Fruit fly (Drosophila melanogaster): ENCODE data around the gene wit.

The wit gene

DNA sequence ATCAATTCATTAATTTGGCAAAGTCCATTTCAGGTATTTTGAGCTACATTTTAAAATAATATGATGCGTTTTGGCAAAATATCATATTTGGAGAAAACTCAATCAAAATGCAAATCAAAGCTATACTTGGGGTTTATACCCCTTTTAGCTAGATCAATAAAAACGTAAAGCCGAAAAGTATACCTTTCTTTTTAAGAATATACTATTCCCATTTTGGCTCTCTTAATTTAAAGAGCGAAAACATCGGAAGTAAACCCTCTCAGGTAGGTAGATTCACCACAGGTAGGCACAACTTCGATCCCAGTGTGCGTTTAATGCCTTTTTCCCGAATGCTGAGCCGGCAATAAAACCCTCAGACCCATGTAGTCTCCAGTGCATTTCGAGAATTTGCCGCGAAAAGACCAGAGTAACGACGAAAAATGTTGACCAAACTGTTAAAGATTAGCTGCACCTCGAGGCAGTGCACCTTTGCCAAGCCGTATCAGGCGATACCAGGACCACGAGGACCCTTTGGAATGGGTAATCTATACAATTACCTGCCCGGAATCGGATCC lies 9.5 kb downstream of the wit start, which contains the start of gene dib:
Gene dib (plus strand): TSS at position 372 of the 554 bp plus-strand sequence.
- TF ChIP-seq Pif1B (GFP tag; optimal IDR thresholded peaks at IDR 0.05) (no peak), CG8301 (tag; optimal IDR thresholded peaks at IDR 0.05) (no peak), Ets98B (GFP tag; IDR thresholded peaks at IDR 0.05) (no peak), rn (GFP tag; IDR thresholded peaks at IDR 0.05) (no peak)

DNA sequence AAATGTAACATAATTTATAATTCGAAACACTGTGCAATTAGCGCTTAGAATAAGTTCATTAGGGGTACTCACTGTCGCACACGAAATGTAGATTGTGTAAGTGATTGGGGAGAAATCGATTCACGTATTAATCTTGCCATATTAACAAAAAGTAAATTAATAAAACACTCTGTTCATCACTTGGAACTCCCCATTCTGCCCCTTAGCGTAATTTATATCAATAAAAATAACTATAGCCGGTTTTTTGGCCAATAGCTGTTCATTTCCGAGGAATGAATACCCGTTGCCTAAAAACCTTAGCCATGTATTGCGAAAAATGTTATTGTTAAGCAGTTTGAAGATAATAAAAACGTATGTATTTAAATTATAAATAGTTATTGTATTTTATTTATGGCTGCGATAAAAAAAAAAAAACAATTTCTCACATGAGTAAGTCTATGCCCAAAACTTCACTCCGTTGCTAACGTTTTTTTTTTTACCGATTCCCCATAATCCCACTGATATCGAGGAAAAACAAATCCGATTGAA lies 12.2 kb downstream of the wit start, which contains the start of gene Ugt305A1:
Gene Ugt305A1 (plus strand): TSS at position 478 of the 528 bp plus-strand sequence.
- TF ChIP-seq CG13204 (GFP tag; optimal IDR thresholded peaks at IDR 0.05) (no peak), CG32121 (GFP tag; IDR thresholded peaks at IDR 0.05) (no peak), Pif1B (GFP tag; optimal IDR thresholded peaks at IDR 0.05) (no peak), CG9948 (tag; optimal IDR thresholded peaks at IDR 0.05) (no peak), CG17806 (tag; optimal IDR thresholded peaks at IDR 0.05) (no peak), EcR (GFP tag; optimal IDR thresholded peaks at IDR 0.05) (no peak), CG8159 (tag; optimal IDR thresholded peaks at IDR 0.05) (no peak), rn (GFP tag; IDR thresholded peaks at IDR 0.05) (no peak), fd96Ca (GFP tag; IDR thresholded peaks at IDR 0.05) (no peak)

DNA sequence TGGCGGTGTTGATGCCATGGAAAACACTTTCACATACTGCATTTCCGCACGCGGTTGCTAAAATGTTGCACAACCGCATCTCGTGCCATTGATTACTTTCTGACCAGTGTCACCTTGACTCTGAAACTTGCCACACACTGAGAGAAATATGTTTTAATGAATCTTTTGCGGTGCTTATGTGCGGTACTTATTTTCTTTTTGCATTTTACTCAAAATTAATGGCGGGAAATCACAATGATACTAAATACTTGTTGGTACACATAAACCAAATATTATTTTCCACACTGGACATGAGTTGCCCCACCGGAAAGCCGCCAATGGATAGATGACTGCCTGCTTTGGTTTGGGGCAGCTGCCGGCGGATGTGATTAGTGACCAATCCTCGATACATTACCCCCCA lies 14.7 kb downstream of the wit start:
- TF ChIP-seq CG8301 (tag; optimal IDR thresholded peaks at IDR 0.05) (no peak), Ets98B (GFP tag; IDR thresholded peaks at IDR 0.05) (peak; percentile 35), fd96Ca (GFP tag; IDR thresholded peaks at IDR 0.05) (peak; percentile 52; the same call in 1 of the 3 replicates), CG4496 (GFP tag; IDR thresholded peaks at IDR 0.05) (peak; percentile 24; the same call in 1 of the 3 replicates)

DNA sequence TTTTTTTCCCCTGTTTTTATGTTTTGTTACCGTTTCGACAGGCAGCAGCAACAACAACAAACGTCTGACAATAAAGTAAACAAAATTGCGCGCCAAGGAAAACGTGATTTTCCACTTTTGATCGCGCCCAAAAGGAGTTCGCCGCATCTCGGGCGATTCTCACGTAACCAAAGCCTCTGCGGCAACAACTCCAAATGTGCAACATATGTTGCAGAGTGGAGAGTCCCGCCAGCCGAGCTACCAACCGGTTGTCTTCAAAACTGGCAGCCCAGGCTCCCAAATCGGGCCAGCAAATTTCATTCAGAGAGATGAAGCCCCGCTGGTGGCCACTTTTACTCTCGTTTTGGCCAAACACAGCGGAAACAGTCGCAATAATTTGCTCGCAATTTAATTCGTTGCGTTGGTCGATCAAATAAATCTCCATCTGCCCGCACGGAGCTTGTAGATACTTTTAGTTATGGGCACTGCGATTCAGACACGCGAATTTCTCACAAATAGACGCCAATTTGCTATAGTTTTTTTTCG lies 16.0 kb downstream of the wit start:
- 0 out of 3 replicates have a peak, but pooled peaks have one; percentile 38 for TF ChIP-seq fd96Ca (GFP tag; IDR thresholded peaks at IDR 0.05)
- no peak for TF ChIP-seq Pif1B (GFP tag; optimal IDR thresholded peaks at IDR 0.05)

DNA sequence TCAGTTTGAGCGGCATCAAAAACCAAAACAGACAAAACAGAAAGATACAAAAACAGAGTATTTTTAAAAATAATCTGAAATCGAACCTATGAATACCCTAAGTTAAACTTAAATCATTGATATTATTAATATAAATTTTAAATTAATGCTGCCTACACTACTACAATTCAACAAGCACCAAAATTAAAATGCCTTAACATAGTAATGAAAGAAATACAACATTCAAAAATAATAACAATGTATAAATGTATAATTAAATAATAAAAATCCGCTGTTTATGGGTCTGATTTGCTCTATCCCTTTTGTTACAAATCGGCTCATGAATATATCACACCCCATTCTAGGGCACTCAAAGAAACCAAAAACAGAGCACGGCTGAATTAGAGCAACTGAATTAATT lies 22.4 kb downstream of the wit start:
- TF ChIP-seq CG10348 (GFP tag; IDR thresholded peaks at IDR 0.05): no peak
- TF ChIP-seq CG8159 (tag; optimal IDR thresholded peaks at IDR 0.05): no peak
- no peak for TF ChIP-seq Snoo (tag; optimal IDR thresholded peaks at IDR 0.05)
- no peak for TF ChIP-seq Ets98B (GFP tag; IDR thresholded peaks at IDR 0.05)
- TF ChIP-seq EcR (GFP tag; optimal IDR thresholded peaks at IDR 0.05): no peak

DNA sequence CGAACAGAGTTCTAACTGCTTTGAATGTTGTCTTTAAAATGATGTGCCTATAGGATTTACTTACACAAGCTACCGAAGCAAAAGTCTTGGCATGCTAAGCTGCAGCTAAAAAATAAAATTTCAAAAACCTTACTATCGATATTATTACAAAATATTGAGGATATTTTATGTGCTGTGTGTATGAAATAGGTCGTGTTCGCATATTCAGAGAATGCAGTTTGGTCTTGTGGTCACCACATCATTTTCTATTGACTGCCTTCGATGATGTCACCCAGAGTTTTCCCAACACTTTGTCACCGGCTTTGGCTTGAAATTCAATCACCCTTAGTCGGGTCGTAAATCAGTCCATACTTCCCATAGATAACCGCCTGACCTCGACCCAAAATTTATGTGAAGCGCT lies 23.9 kb downstream of the wit start, which contains the start of gene Dpy-30L2:
Gene Dpy-30L2 (minus strand): TSS at position 101 of the 400 bp plus-strand sequence.
- TF ChIP-seq CG8159 (tag; optimal IDR thresholded peaks at IDR 0.05) (no peak), D1 (tag; optimal IDR thresholded peaks at IDR 0.05) (no peak), Ets98B (GFP tag; IDR thresholded peaks at IDR 0.05) (no peak), EcR (GFP tag; optimal IDR thresholded peaks at IDR 0.05) (no peak), CG10348 (GFP tag; IDR thresholded peaks at IDR 0.05) (no peak), CG4496 (GFP tag; IDR thresholded peaks at IDR 0.05) (no peak), CG15710 (tag; optimal IDR thresholded peaks at IDR 0.05) (no peak), rn (GFP tag; IDR thresholded peaks at IDR 0.05) (no peak), CG17806 (tag; optimal IDR thresholded peaks at IDR 0.05) (no peak), Pif1B (GFP tag; optimal IDR thresholded peaks at IDR 0.05) (no peak)

DNA sequence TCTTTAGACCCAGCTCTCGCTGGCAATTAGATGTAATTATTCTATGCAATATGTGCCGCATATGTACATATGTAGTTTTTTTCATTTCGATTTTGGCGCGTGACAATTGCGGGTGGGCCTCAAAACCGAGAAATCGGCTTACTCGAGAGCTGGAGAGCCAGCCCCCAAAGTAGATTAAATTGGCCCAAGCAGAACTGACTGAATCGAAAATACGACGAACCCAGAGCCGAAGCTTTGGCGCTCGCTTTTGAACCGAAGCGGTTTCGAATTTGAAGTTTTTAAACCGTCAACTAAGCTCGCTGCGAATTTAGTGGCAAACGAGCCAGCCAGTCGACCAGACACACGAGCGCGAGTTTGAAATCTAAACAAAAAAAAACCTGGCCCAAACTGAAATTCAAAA lies 25.2 kb downstream of the wit start, which contains the start of gene CG1136:
Gene CG1136 (plus strand): TSS at position 308 of the 400 bp plus-strand sequence.
- TF ChIP-seq Snoo (tag; optimal IDR thresholded peaks at IDR 0.05) (no peak), Pif1A (GFP tag; optimal IDR thresholded peaks at IDR 0.05) (no peak), gl (tag; optimal IDR thresholded peaks at IDR 0.05) (no peak), D1 (tag; optimal IDR thresholded peaks at IDR 0.05) (no peak), CG8159 (tag; optimal IDR thresholded peaks at IDR 0.05) (no peak), CG8301 (tag; optimal IDR thresholded peaks at IDR 0.05) (no peak), CG10348 (GFP tag; IDR thresholded peaks at IDR 0.05) (no peak), CG17806 (tag; optimal IDR thresholded peaks at IDR 0.05) (no peak), rn (GFP tag; IDR thresholded peaks at IDR 0.05) (no peak), CG9948 (tag; optimal IDR thresholded peaks at IDR 0.05) (no peak), CG14655 (GFP tag; optimal IDR thresholded peaks at IDR 0.05) (no peak)

DNA sequence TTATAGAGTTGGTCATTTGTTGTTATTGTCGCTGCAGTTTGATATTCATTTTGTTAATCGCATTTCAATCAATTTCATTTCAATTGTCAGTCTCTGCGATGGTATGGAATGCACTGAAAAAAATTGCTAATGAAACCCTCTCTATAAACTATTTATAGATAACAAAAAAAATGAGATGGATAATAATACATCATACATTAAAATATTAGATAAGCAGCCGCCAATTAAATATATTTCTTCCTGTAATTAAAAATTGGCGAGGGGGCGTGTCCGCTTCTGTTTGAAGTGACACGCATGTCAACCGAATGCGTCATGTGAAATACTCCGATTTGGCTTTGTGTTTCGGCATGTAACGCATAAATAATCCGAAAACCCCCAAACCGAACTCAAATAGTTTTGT lies 27.0 kb downstream of the wit start:
- TF ChIP-seq fd96Ca (GFP tag; IDR thresholded peaks at IDR 0.05): no peak
- no peak for TF ChIP-seq CG12605 (GFP tag; IDR thresholded peaks at IDR 0.05)
- no peak for TF ChIP-seq CG8301 (tag; optimal IDR thresholded peaks at IDR 0.05)
- TF ChIP-seq CG17806 (tag; optimal IDR thresholded peaks at IDR 0.05): no peak
- TF ChIP-seq CG10348 (GFP tag; IDR thresholded peaks at IDR 0.05): no peak
- no peak for TF ChIP-seq CG14655 (GFP tag; optimal IDR thresholded peaks at IDR 0.05)
- TF ChIP-seq CG4496 (GFP tag; IDR thresholded peaks at IDR 0.05): no peak
- no peak for TF ChIP-seq CG9948 (tag; optimal IDR thresholded peaks at IDR 0.05)
- no peak for TF ChIP-seq CG32121 (GFP tag; IDR thresholded peaks at IDR 0.05)

Measured in whole organism, pupa.